Worm (Caenorhabditis elegans): ENCODE data around the gene Y58A7A.3.
"Not testable (repeated sequence)": the region's sequence is repeated elsewhere in the genome, so short reads cannot be mapped to it uniquely, and the experiment has no call there.

The Y58A7A.3 gene

ce11 chrV:5047230-5047629 is 33.5 kb downstream of the Y58A7A.3 start:
- TF ChIP-seq sma-9 (GFP tag; optimal IDR thresholded peaks at IDR 0.05) = peak; percentile 33
- TF ChIP-seq sma-9 (tag; optimal IDR thresholded peaks at IDR 0.05) = not testable (repeated sequence)

- TF ChIP-seq elt-1 (tag; optimal IDR thresholded peaks at IDR 0.05) (no peak), nhr-12 (tag; optimal IDR thresholded peaks at IDR 0.05) (no peak)
Observed at ce11 chrV:5046558-5046957, 34.1 kb downstream of the Y58A7A.3 start.

DNA sequence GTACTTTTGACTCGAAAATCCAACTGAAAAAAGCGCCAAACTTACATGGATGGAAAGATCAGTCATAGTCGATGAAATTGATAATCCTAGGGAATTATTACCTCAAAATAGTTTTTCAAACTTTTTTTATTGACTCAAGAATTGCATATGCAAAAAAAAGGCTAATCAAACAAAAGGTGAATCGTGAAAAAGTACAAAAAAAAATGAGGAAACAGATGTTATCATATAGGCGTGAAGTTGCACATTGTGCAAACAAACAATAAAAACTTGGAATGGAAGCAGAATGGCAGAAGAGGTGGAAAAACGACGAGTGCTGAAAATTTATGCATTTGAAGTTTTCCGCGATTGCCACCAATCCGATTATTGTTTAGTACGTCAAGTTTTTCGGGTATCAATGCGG is 34.6 kb downstream of the Y58A7A.3 start, which contains the start of gene exc-14:
TSS of gene exc-14 (minus strand) at position 101 of the 400 bp plus-strand sequence.
- TF ChIP-seq lin-39 (tag; optimal IDR thresholded peaks at IDR 0.05) (no peak), nhr-21 (tag; optimal IDR thresholded peaks at IDR 0.05) (no peak), nhr-77 (tag; optimal IDR thresholded peaks at IDR 0.05) (no peak), mdl-1 (tag; optimal IDR thresholded peaks at IDR 0.05) (no peak), lsy-2 (tag; optimal IDR thresholded peaks at IDR 0.05) (no peak), C34F6.9 (tag; optimal IDR thresholded peaks at IDR 0.05) (no peak), nhr-129 (tag; optimal IDR thresholded peaks at IDR 0.05) (no peak), elt-3 (tag; optimal IDR thresholded peaks at IDR 0.05) (no peak), ceh-16 (tag; optimal IDR thresholded peaks at IDR 0.05) (no peak), nhr-11 (tag; optimal IDR thresholded peaks at IDR 0.05) (no peak)

- TF ChIP-seq zag-1 (tag; optimal IDR thresholded peaks at IDR 0.05) = no peak
- no peak for TF ChIP-seq ZK546.5 (tag; optimal IDR thresholded peaks at IDR 0.05)
- no peak for TF ChIP-seq ceh-82 (tag; optimal IDR thresholded peaks at IDR 0.05)
- TF ChIP-seq Y55F3AM.14 (GFP tag; optimal IDR thresholded peaks at IDR 0.05) = no peak
- TF ChIP-seq nhr-6 (tag; optimal IDR thresholded peaks at IDR 0.05) = no peak
- TF ChIP-seq elt-1 (tag; optimal IDR thresholded peaks at IDR 0.05) = no peak
Observed at ce11 chrV:5040925-5041324, 39.8 kb downstream of the Y58A7A.3 start, which contains the start of gene K11D12.8. TSS of gene K11D12.8 (minus strand) at chrV:5041001.

DNA sequence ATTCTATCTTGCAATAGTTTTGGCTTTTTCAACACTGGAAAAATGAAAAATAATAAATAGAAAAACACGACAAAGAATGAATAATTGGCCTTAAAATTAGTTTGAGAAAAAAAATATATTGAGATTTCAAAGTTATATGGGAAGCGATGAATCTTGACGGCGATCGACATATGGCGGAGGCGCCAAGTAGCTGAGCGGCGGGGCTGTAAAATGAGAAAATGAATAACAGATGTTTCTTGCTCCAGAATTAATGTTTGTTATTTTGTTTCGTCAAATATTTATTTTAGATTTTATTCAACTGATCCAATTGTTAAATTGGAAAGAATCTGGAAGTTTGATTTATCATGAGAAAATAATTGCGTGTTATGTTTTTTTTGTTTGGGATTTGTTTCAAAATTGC is 41.1 kb downstream of the Y58A7A.3 start, which contains the start of gene K11D12.11:
TSS of gene K11D12.11 (minus strand) at position 42 of the 400 bp plus-strand sequence.
- TF ChIP-seq gmeb-1 (tag; optimal IDR thresholded peaks at IDR 0.05) = no peak
- no peak for TF ChIP-seq Y55F3AM.14 (GFP tag; optimal IDR thresholded peaks at IDR 0.05)
- no peak for TF ChIP-seq sma-9 (GFP tag; optimal IDR thresholded peaks at IDR 0.05)
- no peak for TF ChIP-seq sma-9 (tag; optimal IDR thresholded peaks at IDR 0.05)
- no peak for TF ChIP-seq lin-39 (tag; optimal IDR thresholded peaks at IDR 0.05)
- TF ChIP-seq lin-11 (tag; optimal IDR thresholded peaks at IDR 0.05) = no peak
- TF ChIP-seq R02D3.7 (tag; optimal IDR thresholded peaks at IDR 0.05) = no peak
- TF ChIP-seq elt-1 (tag; optimal IDR thresholded peaks at IDR 0.05) = no peak
- TF ChIP-seq nhr-11 (tag; optimal IDR thresholded peaks at IDR 0.05) = no peak
- no peak for TF ChIP-seq sem-4 (tag; optimal IDR thresholded peaks at IDR 0.05)
- no peak for TF ChIP-seq mdl-1 (tag; optimal IDR thresholded peaks at IDR 0.05)
- TF ChIP-seq egl-27 (tag; optimal IDR thresholded peaks at IDR 0.05) = no peak
- TF ChIP-seq peb-1 (tag; optimal IDR thresholded peaks at IDR 0.05) = no peak
- no peak for TF ChIP-seq nhr-77 (tag; optimal IDR thresholded peaks at IDR 0.05)
- no peak for TF ChIP-seq ama-1 (optimal IDR thresholded peaks at IDR 0.05)
- no peak for TF ChIP-seq mab-5 (tag; optimal IDR thresholded peaks at IDR 0.05)

DNA sequence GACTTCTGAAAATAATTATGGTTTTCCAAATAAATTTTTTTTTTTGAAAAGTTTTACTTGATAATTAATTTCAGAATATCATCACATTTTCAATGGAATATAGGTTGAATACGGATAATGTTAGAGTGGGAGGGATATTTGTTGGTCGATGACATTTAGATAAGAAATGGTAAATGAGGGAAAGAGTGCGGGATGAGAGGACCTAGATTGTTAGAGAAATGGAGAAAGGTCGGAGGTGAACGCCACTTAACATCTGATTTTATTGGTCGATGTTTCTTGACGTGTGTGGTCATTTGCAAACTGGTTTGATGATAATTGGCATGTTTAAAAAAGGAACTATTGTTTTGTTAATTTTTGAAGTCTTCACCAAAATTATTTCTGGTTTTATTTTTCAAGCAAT is 42.3 kb downstream of the Y58A7A.3 start:
- TF ChIP-seq nhr-6 (tag; optimal IDR thresholded peaks at IDR 0.05) (no peak), nhr-21 (tag; optimal IDR thresholded peaks at IDR 0.05) (no peak), gmeb-1 (tag; optimal IDR thresholded peaks at IDR 0.05) (no peak), nhr-25 (tag; optimal IDR thresholded peaks at IDR 0.05) (peak; percentile 27)

ce11 chrV:5036364-5036763 is 44.3 kb downstream of the Y58A7A.3 start, which contains the start of gene K11D12.7:
TSS of gene K11D12.7 (minus strand) at chrV:5036464.
- TF ChIP-seq ceh-82 (tag; optimal IDR thresholded peaks at IDR 0.05) (no peak), snpc-4 (tag; optimal IDR thresholded peaks at IDR 0.05) (no peak), fos-1 (tag; optimal IDR thresholded peaks at IDR 0.05) (no peak), nhr-77 (tag; optimal IDR thresholded peaks at IDR 0.05) (no peak), ceh-16 (tag; optimal IDR thresholded peaks at IDR 0.05) (no peak), mdl-1 (tag; optimal IDR thresholded peaks at IDR 0.05) (no peak), crh-2 (tag; optimal IDR thresholded peaks at IDR 0.05) (no peak), lin-39 (tag; optimal IDR thresholded peaks at IDR 0.05) (no peak), nhr-12 (tag; optimal IDR thresholded peaks at IDR 0.05) (no peak), egl-27 (tag; optimal IDR thresholded peaks at IDR 0.05) (no peak), mab-5 (tag; optimal IDR thresholded peaks at IDR 0.05) (no peak), nhr-21 (tag; optimal IDR thresholded peaks at IDR 0.05) (no peak), nhr-10 (tag; optimal IDR thresholded peaks at IDR 0.05) (no peak), lin-11 (tag; optimal IDR thresholded peaks at IDR 0.05) (no peak), gmeb-1 (tag; optimal IDR thresholded peaks at IDR 0.05) (no peak), dmd-4 (tag; optimal IDR thresholded peaks at IDR 0.05) (no peak), aly-2 (tag; optimal IDR thresholded peaks at IDR 0.05) (no peak), nhr-25 (tag; optimal IDR thresholded peaks at IDR 0.05) (no peak), unc-55 (GFP tag; optimal IDR thresholded peaks at IDR 0.05) (no peak), ama-1 (optimal IDR thresholded peaks at IDR 0.05) (no peak)

Data from whole organism, L2 larva.